Fruit fly (Drosophila melanogaster): ENCODE data around the gene CG34116.

CG34116 gene

dm6 chr3L:19805895-19806294 is at the start of gene CG34116:
TSS of gene CG34116 (minus strand) at chr3L:19806036.
- TF ChIP-seq CG17801 (GFP tag; optimal IDR thresholded peaks at IDR 0.05; ENCODE audit: partially characterized antibody), result no peak

- no peak for TF ChIP-seq CG17801 (GFP tag; optimal IDR thresholded peaks at IDR 0.05; ENCODE audit: partially characterized antibody)
These were observed 42.2 kb upstream of the CG34116 start for dm6 chr3L:19848080-19848479.

dm6 chr3L:19846960-19847359 is 41.1 kb upstream of the CG34116 start:
- no peak for TF ChIP-seq CG17801 (GFP tag; optimal IDR thresholded peaks at IDR 0.05; ENCODE audit: partially characterized antibody)

- TF ChIP-seq CG17801 (GFP tag; optimal IDR thresholded peaks at IDR 0.05; ENCODE audit: partially characterized antibody), result no peak
These were observed 40.1 kb upstream of the CG34116 start for dm6 chr3L:19845907-19846301.

dm6 chr3L:19845047-19845906 is 39.4 kb upstream of the CG34116 start, which contains the start of gene Papss:
TSS of gene Papss (plus strand) at chr3L:19845293.
- peak; percentile 41 for TF ChIP-seq CG17801 (GFP tag; optimal IDR thresholded peaks at IDR 0.05; ENCODE audit: partially characterized antibody)

dm6 chr3L:19844507-19844906 is 38.7 kb upstream of the CG34116 start:
- no peak for TF ChIP-seq CG17801 (GFP tag; optimal IDR thresholded peaks at IDR 0.05; ENCODE audit: partially characterized antibody)

dm6 chr3L:19836375-19836937 is 30.6 kb upstream of the CG34116 start, which contains the start of gene kto:
TSS of gene kto (plus strand) at chr3L:19836614.
- TF ChIP-seq CG17801 (GFP tag; optimal IDR thresholded peaks at IDR 0.05; ENCODE audit: partially characterized antibody), result peak; percentile 7

dm6 chr3L:19834143-19834794 is 28.4 kb upstream of the CG34116 start, which contains the start of the genes trc and CG32221:
TSS of gene trc (minus strand) at chr3L:19834304.
TSS of gene CG32221 (plus strand) at chr3L:19834670.
- TF ChIP-seq CG17801 (GFP tag; optimal IDR thresholded peaks at IDR 0.05; ENCODE audit: partially characterized antibody), result peak; percentile 53

- no peak for TF ChIP-seq CG17801 (GFP tag; optimal IDR thresholded peaks at IDR 0.05; ENCODE audit: partially characterized antibody)
These were observed 27.4 kb upstream of the CG34116 start for dm6 chr3L:19833227-19833626.

dm6 chr3L:19818701-19819100 is 12.9 kb upstream of the CG34116 start:
- TF ChIP-seq CG17801 (GFP tag; optimal IDR thresholded peaks at IDR 0.05; ENCODE audit: partially characterized antibody), result no peak

- peak; percentile 66 for TF ChIP-seq CG17801 (GFP tag; optimal IDR thresholded peaks at IDR 0.05; ENCODE audit: partially characterized antibody)
These were observed 12.1 kb upstream of the CG34116 start, which contains the start of the genes Fibp and Deaf1 for dm6 chr3L:19817807-19818531. TSS of gene Fibp (minus strand) at chr3L:19817967. TSS of gene Deaf1 (plus strand) at chr3L:19818174.

dm6 chr3L:19815472-19816150 is 9.8 kb upstream of the CG34116 start, which contains the start of gene cyc:
TSS of gene cyc (minus strand) at chr3L:19815938.
- peak; percentile 40 for TF ChIP-seq CG17801 (GFP tag; optimal IDR thresholded peaks at IDR 0.05; ENCODE audit: partially characterized antibody)

dm6 chr3L:19813075-19813903 is 7.5 kb upstream of the CG34116 start, which contains the start of gene Cyp305a1:
TSS of gene Cyp305a1 (minus strand) at chr3L:19813339.
- no peak for TF ChIP-seq CG17801 (GFP tag; optimal IDR thresholded peaks at IDR 0.05; ENCODE audit: partially characterized antibody)

Measured in ovary, adult (tissue).